Worm (Caenorhabditis elegans) whole organism, young adult: ENCODE data around the gene C01G10.17.

Experiments used
- B0035.1 ChIP-seq: sonication (generic microtip); optimal IDR thresholded peaks from 2 replicates; lab custom pipeline; 2016; ENCODE audit warnings: missing genetic modification characterization, mild to moderate bottlenecking, missing compliant biosample characterization, missing genotype, missing genetic modification reagents
- B0336.3 ChIP-seq: fragments of 200-800 bp; sonication (Bioruptor generic); IDR thresholded peaks from 2 replicates; pipeline ENCODE4 v1.3.6; 2022; ENCODE audit warnings: missing genetic modification characterization, missing compliant biosample characterization
- F10E7.11 ChIP-seq: sonication (generic microtip); optimal IDR thresholded peaks from 2 replicates; lab custom pipeline; 2017; ENCODE audit warnings: mild to moderate bottlenecking, missing genetic modification characterization, moderate library complexity, missing compliant biosample characterization
- F22D6.2 ChIP-seq: sonication (generic microtip); optimal IDR thresholded peaks from 2 replicates; lab custom pipeline; 2016; ENCODE audit warnings: mild to moderate bottlenecking, missing genetic modification characterization, missing compliant biosample characterization
- F49E8.2 ChIP-seq: sonication (generic microtip); optimal IDR thresholded peaks from 3 replicates; lab custom pipeline; 2017; ENCODE audit warnings: missing genetic modification characterization, mild to moderate bottlenecking, missing compliant biosample characterization, antibody characterized with exemption, moderate library complexity; ENCODE audit not compliant: insufficient read depth
- F52B5.7 ChIP-seq: sonication (generic microtip); optimal IDR thresholded peaks from 2 replicates; lab custom pipeline; 2016; ENCODE audit warnings: mild to moderate bottlenecking, missing genetic modification characterization, missing compliant biosample characterization
- F57A8.1 ChIP-seq: fragments of 200-800 bp; sonication (Bioruptor generic); optimal IDR thresholded peaks from 2 replicates; lab custom pipeline; 2018; ENCODE audit warnings: mild to moderate bottlenecking, missing genetic modification characterization, moderate library complexity, missing compliant biosample characterization
- T07F8.4 ChIP-seq: sonication (generic microtip); optimal IDR thresholded peaks from 2 replicates; lab custom pipeline; 2016; ENCODE audit warnings: mild to moderate bottlenecking, missing genetic modification characterization, moderate library complexity, missing compliant biosample characterization
- Y53F4B.3 ChIP-seq: fragments of 200-800 bp; sonication (Bioruptor generic); IDR thresholded peaks from 2 replicates; pipeline ENCODE4 v1.3.6; 2022; ENCODE audit warnings: missing genetic modification reagents, missing genetic modification characterization, missing compliant biosample characterization
- Y56A3A.18 ChIP-seq: fragments of 200-800 bp; sonication (Bioruptor generic); IDR thresholded peaks from 2 replicates; pipeline ENCODE4 v1.3.6; 2022; ENCODE audit warnings: missing genetic modification reagents, missing genetic modification characterization, missing compliant biosample characterization
- Y67H2A.10 ChIP-seq: fragments of 200-800 bp; sonication (Bioruptor generic); conservative IDR thresholded peaks from 2 replicates; pipeline ENCODE4 v1.3.6; 2022; ENCODE audit warnings: missing genetic modification reagents, missing genetic modification characterization, missing compliant biosample characterization
- Y79H2A.3 ChIP-seq: fragments of 200-800 bp; sonication (Bioruptor generic); conservative IDR thresholded peaks from 2 replicates; pipeline ENCODE4 v1.3.6; 2022; ENCODE audit warnings: missing genetic modification reagents, missing genetic modification characterization, missing compliant biosample characterization
- ZK185.1 ChIP-seq: sonication (generic microtip); optimal IDR thresholded peaks from 2 replicates; lab custom pipeline; 2016; ENCODE audit warnings: mild to moderate bottlenecking, missing genetic modification characterization, missing compliant biosample characterization; ENCODE audit not compliant: poor library complexity, severe bottlenecking
- akir-1 ChIP-seq: fragments of 200-800 bp; sonication (Bioruptor generic); optimal IDR thresholded peaks from 2 replicates; lab custom pipeline; 2018; ENCODE audit warnings: mild to moderate bottlenecking, missing genetic modification characterization, moderate library complexity, missing compliant biosample characterization
- cebp-1 ChIP-seq, 2 experiments: fragments of 200-800 bp in 1 of 2; sonication (Bioruptor generic) in 1 of 2; sonication (generic microtip) in 1 of 2; IDR thresholded peaks in 1 of 2; optimal IDR thresholded peaks in 1 of 2; 2 replicates each; pipeline versions ENCODE4 v1.3.6 to Lab custom; 2017 to 2022; ENCODE audit warnings: missing compliant biosample characterization in 2 of 2, missing genetic modification characterization in 2 of 2, mild to moderate bottlenecking in 1 of 2, missing genetic modification reagents in 1 of 2, moderate library complexity in 1 of 2
- cebp-2 ChIP-seq: fragments of 200-800 bp; sonication (Bioruptor generic); IDR thresholded peaks from 2 replicates; pipeline ENCODE4 v1.3.6; 2022; ENCODE audit warnings: missing genetic modification characterization, missing compliant biosample characterization
- ceh-100 ChIP-seq: fragments of 200-800 bp; sonication (Bioruptor generic); IDR thresholded peaks from 2 replicates; pipeline ENCODE4 v1.3.6; 2022; ENCODE audit warnings: missing genetic modification reagents, missing genetic modification characterization, missing compliant biosample characterization
- ceh-58 ChIP-seq: fragments of 200-800 bp; sonication (Bioruptor generic); IDR thresholded peaks from 2 replicates; pipeline ENCODE4 v1.3.6; 2022; ENCODE audit warnings: missing genetic modification characterization, missing compliant biosample characterization
- chd-7 ChIP-seq: sonication (generic microtip); optimal IDR thresholded peaks from 2 replicates; lab custom pipeline; 2016; ENCODE audit warnings: mild to moderate bottlenecking, missing genetic modification characterization, moderate library complexity, missing compliant biosample characterization
- egl-44 ChIP-seq: fragments of 200-800 bp; sonication (Bioruptor generic); IDR thresholded peaks from 2 replicates; pipeline ENCODE4 v1.3.6; 2022; ENCODE audit warnings: missing genetic modification reagents, missing genetic modification characterization, missing compliant biosample characterization
- ets-4 ChIP-seq: fragments of 200-800 bp; sonication (Bioruptor generic); optimal IDR thresholded peaks from 2 replicates; lab custom pipeline; 2018; ENCODE audit warnings: mild to moderate bottlenecking, missing genetic modification characterization, missing compliant biosample characterization
- him-1 ChIP-seq: sonication (generic microtip); optimal IDR thresholded peaks from 2 replicates; lab custom pipeline; 2016; ENCODE audit warnings: missing genotype, missing genetic modification reagents, missing genetic modification characterization, missing compliant biosample characterization
- hlh-26 ChIP-seq: fragments of 200-800 bp; sonication (Bioruptor generic); conservative IDR thresholded peaks from 2 replicates; pipeline ENCODE4 v1.3.6; 2022; ENCODE audit warnings: missing genetic modification reagents, missing genetic modification characterization, missing compliant biosample characterization
- hmg-1.2 ChIP-seq: fragments of 200-800 bp; sonication (Bioruptor generic); IDR thresholded peaks from 2 replicates; pipeline ENCODE4 v1.3.6; 2022; ENCODE audit warnings: missing genetic modification reagents, missing genetic modification characterization, missing compliant biosample characterization
- hmg-20 ChIP-seq: fragments of 200-800 bp; sonication (Bioruptor generic); IDR thresholded peaks from 2 replicates; pipeline ENCODE4 v1.3.6; 2022; ENCODE audit warnings: missing genetic modification reagents, missing genetic modification characterization, missing compliant biosample characterization
- let-607 ChIP-seq, 2 experiments: fragments of 200-800 bp in 1 of 2; sonication (Bioruptor generic) in 1 of 2; sonication (generic microtip) in 1 of 2; optimal IDR thresholded peaks; 2 replicates each; lab custom pipeline; 2016 to 2018; ENCODE audit warnings: mild to moderate bottlenecking in 2 of 2, missing compliant biosample characterization in 2 of 2, missing genetic modification characterization in 2 of 2, moderate library complexity in 2 of 2, missing genotype in 1 of 2
- lin-26 ChIP-seq: fragments of 200-800 bp; sonication (Bioruptor generic); IDR thresholded peaks from 2 replicates; pipeline ENCODE4 v1.3.6; 2022; ENCODE audit warnings: missing genetic modification reagents, missing genetic modification characterization, missing compliant biosample characterization
- lir-1 ChIP-seq: fragments of 200-800 bp; sonication (Bioruptor generic); conservative IDR thresholded peaks from 2 replicates; pipeline ENCODE4 v1.3.6; 2022; ENCODE audit warnings: missing genetic modification reagents, missing genetic modification characterization, missing compliant biosample characterization
- madf-3 ChIP-seq: fragments of 200-800 bp; sonication (Bioruptor generic); IDR thresholded peaks from 2 replicates; pipeline ENCODE4 v1.3.6; 2022; ENCODE audit warnings: missing genetic modification reagents, missing genetic modification characterization, missing compliant biosample characterization
- mcd-1 ChIP-seq: fragments of 200-800 bp; sonication (Bioruptor generic); IDR thresholded peaks from 2 replicates; pipeline ENCODE4 v1.3.6; 2022; ENCODE audit warnings: missing genetic modification reagents, missing genetic modification characterization, missing compliant biosample characterization
- nfya-1 ChIP-seq: sonication (generic microtip); optimal IDR thresholded peaks from 2 replicates; lab custom pipeline; 2017; ENCODE audit warnings: antibody characterized with exemption, missing compliant biosample characterization, missing genetic modification characterization, borderline replicate concordance; ENCODE audit not compliant: insufficient read depth
- nfyb-1 ChIP-seq: fragments of 200-800 bp; sonication (Bioruptor generic); IDR thresholded peaks from 2 replicates; pipeline ENCODE4 v1.3.6; 2022; ENCODE audit warnings: missing genetic modification reagents, missing genetic modification characterization, missing compliant biosample characterization
- nhr-120 ChIP-seq: fragments of 200-800 bp; sonication (Bioruptor generic); IDR thresholded peaks from 2 replicates; pipeline ENCODE4 v1.3.6; 2022; ENCODE audit warnings: missing genetic modification characterization, missing compliant biosample characterization
- nhr-179 ChIP-seq: sonication (generic microtip); optimal IDR thresholded peaks from 2 replicates; lab custom pipeline; 2016; ENCODE audit warnings: mild to moderate bottlenecking, missing genetic modification characterization, missing compliant biosample characterization
- pha-4 ChIP-seq: fragments of 150-350 bp; sonication (generic microtip); optimal IDR thresholded peaks from 2 replicates; lab custom pipeline; 2014; ENCODE audit warnings: missing biosample characterization, missing genetic modification reagents, missing genetic modification characterization
- repo-1 ChIP-seq: sonication (generic microtip); optimal IDR thresholded peaks from 2 replicates; lab custom pipeline; 2017; ENCODE audit warnings: mild to moderate bottlenecking, missing genetic modification characterization, missing compliant biosample characterization
- tbx-9 ChIP-seq: sonication (generic microtip); optimal IDR thresholded peaks from 2 replicates; lab custom pipeline; 2016; ENCODE audit warnings: borderline replicate concordance, missing genetic modification characterization, inconsistent platforms, missing compliant biosample characterization

Gene C01G10.17

DNA sequence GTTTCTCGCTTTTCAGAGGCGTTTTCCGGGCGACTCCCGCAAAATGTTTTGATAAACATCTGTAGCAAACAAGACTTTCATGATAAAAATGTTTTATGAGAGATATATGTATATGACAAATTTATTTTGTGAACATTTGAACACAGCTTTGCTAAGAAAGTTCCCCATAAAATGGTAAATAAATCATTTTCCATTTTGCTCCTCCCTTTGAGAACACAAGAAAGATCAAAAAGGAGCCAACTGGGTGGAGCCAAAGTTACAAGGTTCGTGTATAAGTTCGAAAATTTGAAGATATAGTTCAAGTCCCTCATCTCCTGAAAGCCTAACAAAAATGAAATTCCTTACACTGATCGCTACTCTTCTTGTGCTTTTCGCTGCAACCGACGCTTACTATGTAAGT, at the start of gene C01G10.17:
Gene C01G10.17 (plus strand): TSS at position 301 of the 400 bp plus-strand sequence.
- TF ChIP-seq B0035.1 (tag; lab: Kevin White, UChicago) (no peak), cebp-2 (GFP tag; lab: Robert Waterston, UW) (no peak), Y56A3A.18 (GFP tag; lab: Robert Waterston, UW) (no peak), madf-3 (GFP tag; lab: Robert Waterston, UW) (no peak), nhr-179 (no peak), Y79H2A.3 (GFP tag; lab: Robert Waterston, UW) (no peak), cebp-1 (GFP tag; IDR thresholded peaks at IDR 0.05; lab: Robert Waterston, UW) (no peak), cebp-1 (tag; optimal IDR thresholded peaks at IDR 0.05; lab: Kevin White, UChicago) (no peak), Y53F4B.3 (GFP tag; lab: Robert Waterston, UW) (no peak), hmg-20 (no peak), F57A8.1 (GFP tag; lab: Kevin White, UChicago) (no peak), let-607 (tag; optimal IDR thresholded peaks at IDR 0.05; lab: Kevin White, UChicago) (no peak), tbx-9 (tag; lab: Kevin White, UChicago) (no peak), ZK185.1 (tag; lab: Kevin White, UChicago) (no peak), lir-1 (GFP tag; lab: Robert Waterston, UW) (no peak), F22D6.2 (tag; lab: Kevin White, UChicago) (no peak), F49E8.2 (no peak)

DNA sequence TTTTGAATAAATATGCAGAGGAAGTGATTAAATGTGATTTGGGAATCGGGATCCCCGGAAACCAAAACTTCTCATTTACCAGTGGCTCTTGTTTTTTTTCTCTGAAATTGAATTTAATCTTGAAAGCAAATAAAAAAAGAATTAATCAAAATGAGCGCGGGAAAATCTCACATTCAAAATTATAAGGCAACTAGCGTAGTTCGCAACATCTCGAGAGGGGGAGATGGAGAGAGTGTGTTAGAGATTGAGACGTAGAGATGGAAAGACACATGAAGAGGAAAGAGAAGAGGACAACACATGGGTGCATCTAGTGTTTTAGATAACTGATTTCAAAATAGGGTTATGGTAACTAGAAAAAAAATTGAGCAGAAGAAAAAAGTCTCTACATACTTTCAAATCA, 42.5 kb upstream of the C01G10.17 start, which contains the start of gene sdc-3:
Gene sdc-3 (minus strand): TSS at position 101 of the 400 bp plus-strand sequence.
- no peak for TF ChIP-seq F10E7.11 (tag; lab: Kevin White, UChicago)
- no peak for TF ChIP-seq cebp-1 (GFP tag; IDR thresholded peaks at IDR 0.05; lab: Robert Waterston, UW)
- no peak for TF ChIP-seq cebp-1 (tag; optimal IDR thresholded peaks at IDR 0.05; lab: Kevin White, UChicago)
- no peak for TF ChIP-seq repo-1 (tag; lab: Kevin White, UChicago)
- no peak for TF ChIP-seq nfya-1 (tag; lab: Kevin White, UChicago)
- no peak for TF ChIP-seq mcd-1
- peak; percentile 76; the same call in 1 of the 2 replicates for TF ChIP-seq hmg-1.2
- no peak for TF ChIP-seq him-1
- no peak for TF ChIP-seq Y67H2A.10 (GFP tag; lab: Robert Waterston, UW)
- TF ChIP-seq, all 124 proteins: peak for 1

ce11 chrV:15051720-15052119, 38.8 kb upstream of the C01G10.17 start:
- TF ChIP-seq F57A8.1 (GFP tag; lab: Kevin White, UChicago) = no peak
- no peak for TF ChIP-seq nhr-120 (GFP tag; lab: Robert Waterston, UW)
- TF ChIP-seq pha-4 = no peak
- no peak for TF ChIP-seq nfyb-1 (GFP tag; lab: Robert Waterston, UW)
- no peak for TF ChIP-seq T07F8.4 (tag; lab: Kevin White, UChicago)
- TF ChIP-seq ceh-58 (GFP tag; lab: Robert Waterston, UW) = no peak
- no peak for TF ChIP-seq madf-3 (GFP tag; lab: Robert Waterston, UW)
- no peak for TF ChIP-seq ceh-100 (GFP tag; lab: Robert Waterston, UW)
- TF ChIP-seq hlh-26 (GFP tag; lab: Robert Waterston, UW) = no peak
- no peak for TF ChIP-seq F52B5.7
- TF ChIP-seq lin-26 = no peak
- no peak for TF ChIP-seq chd-7
- no peak for TF ChIP-seq B0336.3 (GFP tag; lab: Robert Waterston, UW)
- TF ChIP-seq F49E8.2 = no peak
- TF ChIP-seq ets-4 (GFP tag; lab: Kevin White, UChicago) = no peak
- TF ChIP-seq egl-44 (GFP tag; lab: Robert Waterston, UW) = no peak
- TF ChIP-seq Y53F4B.3 (GFP tag; lab: Robert Waterston, UW) = no peak
- TF ChIP-seq cebp-1 (GFP tag; IDR thresholded peaks at IDR 0.05; lab: Robert Waterston, UW) = no peak
- no peak for TF ChIP-seq cebp-1 (tag; optimal IDR thresholded peaks at IDR 0.05; lab: Kevin White, UChicago)
- TF ChIP-seq akir-1 (GFP tag; lab: Kevin White, UChicago) = no peak
